Worm (Caenorhabditis elegans) whole organism, L2 larva: ENCODE data around the gene Y54F10AR.2.

Source experiments
- C34F6.9 ChIP-seq: fragments of 150-350 bp; optimal IDR thresholded peaks from 2 replicates; lab custom pipeline; 2014; ENCODE audit warnings: missing biosample characterization, missing genetic modification characterization
- F13H6.1 ChIP-seq: sonication (generic microtip); optimal IDR thresholded peaks from 2 replicates; lab custom pipeline; 2016; ENCODE audit warnings: missing genetic modification characterization, missing compliant biosample characterization
- R02D3.7 ChIP-seq: fragments of 150-350 bp; optimal IDR thresholded peaks from 2 replicates; lab custom pipeline; 2014; ENCODE audit warnings: missing biosample characterization, missing genetic modification characterization
- ZK546.5 ChIP-seq: sonication (generic microtip); optimal IDR thresholded peaks from 2 replicates; lab custom pipeline; 2017; ENCODE audit warnings: missing biosample characterization, missing genetic modification characterization
- alr-1 ChIP-seq: fragments of 150-350 bp; optimal IDR thresholded peaks from 2 replicates; lab custom pipeline; 2014; ENCODE audit warnings: missing biosample characterization, missing genetic modification characterization
- aly-2 ChIP-seq: fragments of 150-350 bp; optimal IDR thresholded peaks from 2 replicates; lab custom pipeline; 2014; ENCODE audit warnings: missing biosample characterization, missing genetic modification characterization
- ama-1 ChIP-seq: fragments of 150-350 bp; optimal IDR thresholded peaks from 2 replicates; lab custom pipeline; 2018; ENCODE audit warnings: inconsistent platforms
- blmp-1 ChIP-seq: sonication (generic microtip); optimal IDR thresholded peaks from 2 replicates; lab custom pipeline; 2017; ENCODE audit warnings: missing genetic modification characterization, mild to moderate bottlenecking, missing compliant biosample characterization, antibody characterized with exemption, moderate library complexity; ENCODE audit not compliant: insufficient read depth
- ceh-16 ChIP-seq: fragments of 150-350 bp; optimal IDR thresholded peaks from 2 replicates; lab custom pipeline; 2014; ENCODE audit warnings: missing biosample characterization, missing genetic modification characterization
- ceh-82 ChIP-seq: fragments of 150-350 bp; optimal IDR thresholded peaks from 2 replicates; lab custom pipeline; 2014; ENCODE audit warnings: missing biosample characterization, missing genetic modification characterization
- crh-2 ChIP-seq: sonication (generic microtip); optimal IDR thresholded peaks from 2 replicates; lab custom pipeline; 2017; ENCODE audit warnings: missing biosample characterization, missing genetic modification characterization
- dmd-4 ChIP-seq: sonication (generic microtip); optimal IDR thresholded peaks from 2 replicates; lab custom pipeline; 2017; ENCODE audit warnings: missing biosample characterization, missing genetic modification characterization
- egl-27 ChIP-seq: sonication (generic microtip); optimal IDR thresholded peaks from 3 replicates; lab custom pipeline; 2017; ENCODE audit warnings: missing biosample characterization, missing genetic modification reagents, missing genetic modification characterization
- elt-1 ChIP-seq: fragments of 150-350 bp; optimal IDR thresholded peaks from 2 replicates; lab custom pipeline; 2014; ENCODE audit warnings: missing biosample characterization, missing genetic modification characterization
- elt-3 ChIP-seq: sonication (generic microtip); optimal IDR thresholded peaks from 2 replicates; lab custom pipeline; 2017; ENCODE audit warnings: missing biosample characterization, missing genetic modification characterization
- fos-1 ChIP-seq: fragments of 150-350 bp; optimal IDR thresholded peaks from 2 replicates; lab custom pipeline; 2014; ENCODE audit warnings: missing biosample characterization, missing genetic modification characterization
- gmeb-1 ChIP-seq: fragments of 150-350 bp; optimal IDR thresholded peaks from 2 replicates; lab custom pipeline; 2014; ENCODE audit warnings: missing biosample characterization, missing genetic modification characterization
- lin-11 ChIP-seq: fragments of 150-350 bp; sonication (generic microtip); optimal IDR thresholded peaks from 2 replicates; lab custom pipeline; 2014; ENCODE audit warnings: missing biosample characterization, missing genetic modification characterization, inconsistent platforms, mixed read lengths
- lin-13 ChIP-seq: fragments of 150-350 bp; optimal IDR thresholded peaks from 2 replicates; lab custom pipeline; 2014; ENCODE audit warnings: missing biosample characterization, missing genetic modification reagents, missing genetic modification characterization
- lin-39 ChIP-seq: fragments of 150-350 bp; optimal IDR thresholded peaks from 2 replicates; lab custom pipeline; 2014; ENCODE audit warnings: missing biosample characterization, missing genetic modification reagents, missing genetic modification characterization
- lsy-2 ChIP-seq, 2 experiments: fragments of 150-350 bp in 1 of 2; sonication (generic microtip) in 1 of 2; optimal IDR thresholded peaks; 2 replicates each; lab custom pipeline; 2014 to 2017; ENCODE audit warnings: missing biosample characterization in 2 of 2, missing genetic modification characterization in 2 of 2
- mab-5 ChIP-seq: fragments of 150-350 bp; optimal IDR thresholded peaks from 2 replicates; lab custom pipeline; 2014; ENCODE audit warnings: missing biosample characterization, missing genetic modification characterization
- mbf-1 ChIP-seq: sonication (generic microtip); optimal IDR thresholded peaks from 2 replicates; lab custom pipeline; 2017; ENCODE audit warnings: missing biosample characterization, missing genetic modification characterization
- mdl-1 ChIP-seq, 2 experiments: fragments of 150-350 bp in 1 of 2; sonication (generic microtip) in 1 of 2; optimal IDR thresholded peaks; 2 replicates each; lab custom pipeline; 2017; ENCODE audit warnings: missing biosample characterization in 2 of 2, missing genetic modification characterization in 2 of 2
- nhr-10 ChIP-seq: sonication (generic microtip); optimal IDR thresholded peaks from 2 replicates; lab custom pipeline; 2017; ENCODE audit warnings: missing biosample characterization, missing genetic modification characterization
- nhr-11 ChIP-seq: fragments of 150-350 bp; optimal IDR thresholded peaks from 2 replicates; lab custom pipeline; 2014; ENCODE audit warnings: missing biosample characterization, missing genetic modification characterization
- nhr-12 ChIP-seq: fragments of 150-350 bp; optimal IDR thresholded peaks from 2 replicates; lab custom pipeline; 2014; ENCODE audit warnings: missing biosample characterization, missing genetic modification characterization
- nhr-129 ChIP-seq: fragments of 150-350 bp; optimal IDR thresholded peaks from 2 replicates; lab custom pipeline; 2014; ENCODE audit warnings: missing biosample characterization, missing genetic modification characterization
- nhr-21 ChIP-seq: fragments of 150-350 bp; optimal IDR thresholded peaks from 2 replicates; lab custom pipeline; 2014; ENCODE audit warnings: missing biosample characterization, missing genetic modification characterization
- nhr-23 ChIP-seq: fragments of 150-350 bp; optimal IDR thresholded peaks from 2 replicates; lab custom pipeline; 2014; ENCODE audit warnings: missing biosample characterization, missing genetic modification reagents, missing genetic modification characterization
- nhr-237 ChIP-seq: fragments of 150-350 bp; optimal IDR thresholded peaks from 2 replicates; lab custom pipeline; 2014; ENCODE audit warnings: missing biosample characterization, missing genetic modification characterization
- nhr-25 ChIP-seq: fragments of 150-350 bp; sonication (generic microtip); optimal IDR thresholded peaks from 3 replicates; lab custom pipeline; 2014; ENCODE audit warnings: missing biosample characterization, missing genetic modification characterization
- nhr-6 ChIP-seq: fragments of 150-350 bp; optimal IDR thresholded peaks from 2 replicates; lab custom pipeline; 2014; ENCODE audit warnings: missing biosample characterization, missing genetic modification characterization
- nhr-77 ChIP-seq: fragments of 150-350 bp; optimal IDR thresholded peaks from 2 replicates; lab custom pipeline; 2014; ENCODE audit warnings: missing biosample characterization, missing genetic modification characterization
- peb-1 ChIP-seq: fragments of 150-350 bp; optimal IDR thresholded peaks from 2 replicates; lab custom pipeline; 2014; ENCODE audit warnings: missing biosample characterization, missing genetic modification characterization
- sem-4 ChIP-seq: fragments of 150-350 bp; optimal IDR thresholded peaks from 2 replicates; lab custom pipeline; 2014; ENCODE audit warnings: missing biosample characterization, missing genetic modification reagents, missing genetic modification characterization
- skn-1 ChIP-seq: sonication (generic microtip); optimal IDR thresholded peaks from 2 replicates; lab custom pipeline; 2017; ENCODE audit warnings: missing biosample characterization, missing genetic modification characterization
- sma-3 ChIP-seq: sonication (generic microtip); optimal IDR thresholded peaks from 2 replicates; lab custom pipeline; 2016; ENCODE audit warnings: missing genetic modification reagents, missing genetic modification characterization, missing compliant biosample characterization
- sma-9 ChIP-seq, 2 experiments: fragments of 150-350 bp in 1 of 2; sonication (generic microtip) in 1 of 2; optimal IDR thresholded peaks; 2 replicates each; lab custom pipeline; 2014 to 2016; ENCODE audit warnings: missing genetic modification characterization in 2 of 2, mild to moderate bottlenecking in 1 of 2, missing biosample characterization in 1 of 2, missing compliant biosample characterization in 1 of 2, missing genetic modification reagents in 1 of 2, moderate library complexity in 1 of 2
- snpc-4 ChIP-seq: fragments of 150-350 bp; optimal IDR thresholded peaks from 2 replicates; lab custom pipeline; 2014; ENCODE audit warnings: missing biosample characterization, missing genetic modification characterization
- unc-39 ChIP-seq: fragments of 150-350 bp; optimal IDR thresholded peaks from 2 replicates; lab custom pipeline; 2014; ENCODE audit warnings: missing biosample characterization, missing genetic modification characterization
- unc-62 ChIP-seq: fragments of 150-350 bp; optimal IDR thresholded peaks from 2 replicates; lab custom pipeline; 2014; ENCODE audit warnings: missing biosample characterization, missing genetic modification reagents, missing genetic modification characterization
- zag-1 ChIP-seq: fragments of 150-350 bp; optimal IDR thresholded peaks from 2 replicates; lab custom pipeline; 2014; ENCODE audit warnings: missing biosample characterization, missing genetic modification characterization
- ztf-1 ChIP-seq: fragments of 200-800 bp; sonication (Bioruptor generic); conservative IDR thresholded peaks from 2 replicates; pipeline ENCODE4 v1.3.6; 2022; ENCODE audit warnings: missing genetic modification characterization, missing compliant biosample characterization
- ztf-11 ChIP-seq: sonication (generic microtip); optimal IDR thresholded peaks from 2 replicates; lab custom pipeline; 2017; ENCODE audit warnings: missing biosample characterization, missing genetic modification characterization
- ztf-4 ChIP-seq: fragments of 150-350 bp; optimal IDR thresholded peaks from 2 replicates; lab custom pipeline; 2014; ENCODE audit warnings: missing biosample characterization, missing genetic modification characterization

Gene Y54F10AR.2

DNA sequence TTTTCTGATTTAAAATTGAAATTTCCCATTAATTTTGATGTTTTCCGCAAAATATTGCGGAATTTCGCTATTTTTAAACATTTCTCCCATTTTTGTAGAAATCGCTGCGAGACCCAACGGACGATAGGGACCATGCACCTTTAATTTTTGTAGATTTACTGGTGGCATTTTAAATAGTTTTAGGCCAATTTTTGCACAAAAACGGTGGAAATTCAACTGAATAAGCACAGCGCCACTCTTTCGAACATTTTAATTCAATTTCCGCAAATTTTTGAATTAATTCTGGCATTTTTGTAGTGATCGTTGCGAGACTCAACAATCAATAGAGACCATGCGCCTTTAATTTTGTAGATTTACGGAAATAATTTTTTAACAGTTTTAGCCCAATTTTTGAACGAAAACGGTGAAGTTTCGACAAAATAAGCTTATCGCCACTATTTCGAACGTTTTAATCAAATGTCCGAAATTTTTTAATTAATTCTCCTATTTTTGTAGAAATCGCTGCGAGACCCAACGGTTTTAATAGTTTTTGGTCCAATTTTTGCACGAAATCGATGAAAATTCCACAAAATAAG is 27.2 kb upstream of the Y54F10AR.2 start:
- no peak for TF ChIP-seq mdl-1 (tag; optimal IDR thresholded peaks at IDR 0.05; lab: Kevin White, UChicago)
- no peak for TF ChIP-seq sma-3
- TF ChIP-seq mab-5 (tag; lab: Kevin White, UChicago): no peak
- TF ChIP-seq nhr-237 (tag; lab: Kevin White, UChicago): no peak
- no peak for TF ChIP-seq nhr-6 (tag; lab: Kevin White, UChicago)
- TF ChIP-seq nhr-23: no peak
- no peak for TF ChIP-seq ceh-82

DNA sequence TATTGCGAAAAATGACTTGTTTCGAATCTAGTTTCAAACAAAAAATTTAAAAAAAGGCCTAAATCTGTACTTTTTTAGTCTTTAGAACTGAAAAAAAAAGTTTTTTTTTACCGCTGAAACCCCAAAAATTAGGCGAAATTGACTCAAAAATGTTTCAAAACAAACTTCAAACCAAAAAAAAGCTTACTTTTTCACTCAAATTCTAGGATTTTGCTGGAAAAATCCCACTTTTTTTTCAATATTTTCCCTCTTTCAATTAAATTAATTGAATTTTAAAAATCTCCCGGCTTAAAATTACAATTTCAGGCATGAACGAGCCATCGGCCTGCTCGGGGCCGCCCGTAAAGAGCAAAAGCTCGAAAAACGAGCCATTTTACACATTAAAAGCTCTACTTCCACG is 26.4 kb upstream of the Y54F10AR.2 start, which contains the start of gene mdt-19:
Gene mdt-19 (plus strand): TSS at position 301 of the 400 bp plus-strand sequence.
- TF ChIP-seq ama-1 (lab: Kevin White, UChicago) (no peak), unc-39 (tag; lab: Kevin White, UChicago) (no peak), mbf-1 (no peak), ceh-16 (tag; lab: Kevin White, UChicago) (no peak), zag-1 (tag; lab: Kevin White, UChicago) (no peak), nhr-77 (tag; lab: Kevin White, UChicago) (no peak), aly-2 (no peak), nhr-11 (tag; lab: Kevin White, UChicago) (no peak), nhr-10 (tag; lab: Kevin White, UChicago) (no peak), skn-1 (tag; lab: Kevin White, UChicago) (no peak), elt-1 (tag; lab: Kevin White, UChicago) (no peak), ZK546.5 (tag; lab: Kevin White, UChicago) (no peak), R02D3.7 (tag; lab: Kevin White, UChicago) (no peak), gmeb-1 (tag; lab: Kevin White, UChicago) (no peak), mab-5 (tag; lab: Kevin White, UChicago) (no peak), mdl-1 (tag; optimal IDR thresholded peaks at IDR 0.05; lab: Kevin White, UChicago) (no peak)

DNA sequence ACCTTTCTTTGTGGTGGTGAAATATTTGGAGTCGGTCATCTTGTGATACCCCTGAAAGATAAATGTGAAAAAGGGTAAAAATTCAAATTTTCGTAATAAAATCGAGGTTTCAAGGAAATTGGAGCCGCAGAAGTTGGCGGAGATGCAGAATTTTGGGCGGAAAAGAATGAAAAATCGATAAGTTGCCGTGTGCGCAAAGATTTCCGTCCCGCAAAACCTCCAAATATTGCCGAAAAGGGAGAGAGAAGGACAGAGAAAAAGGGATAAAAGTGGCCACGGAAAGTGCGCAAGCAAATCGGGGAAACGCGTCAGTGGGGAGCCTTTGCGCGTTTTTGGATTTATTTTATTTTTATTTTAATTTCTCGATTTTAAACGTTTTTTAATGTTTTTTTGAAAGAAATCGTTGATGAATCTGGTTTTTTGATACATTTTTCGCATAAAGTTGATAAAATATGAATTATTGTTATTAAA is 25.7 kb upstream of the Y54F10AR.2 start, which contains the start of gene apb-1:
Gene apb-1 (minus strand): TSS at position 51 of the 471 bp plus-strand sequence.
- TF ChIP-seq nhr-12 (tag; lab: Kevin White, UChicago): no peak
- TF ChIP-seq R02D3.7 (tag; lab: Kevin White, UChicago): peak; percentile 76
- TF ChIP-seq peb-1 (tag; lab: Kevin White, UChicago): no peak
- no peak for TF ChIP-seq alr-1
- no peak for TF ChIP-seq nhr-11 (tag; lab: Kevin White, UChicago)
- TF ChIP-seq lin-39 (tag; lab: Kevin White, UChicago): no peak
- TF ChIP-seq mab-5 (tag; lab: Kevin White, UChicago): peak; percentile 95
- no peak for TF ChIP-seq unc-39 (tag; lab: Kevin White, UChicago)
- peak; percentile 19 for TF ChIP-seq ama-1 (lab: Kevin White, UChicago)
- TF ChIP-seq crh-2 (tag; lab: Kevin White, UChicago): peak; percentile 94
- peak; percentile 93 for TF ChIP-seq lin-13 (GFP tag; lab: Kevin White, UChicago)
- TF ChIP-seq C34F6.9 (tag; lab: Kevin White, UChicago): peak; percentile 98
- TF ChIP-seq lin-11 (tag; lab: Kevin White, UChicago): peak; percentile 94
- peak; percentile 86 for TF ChIP-seq nhr-25 (tag; lab: Kevin White, UChicago)
- TF ChIP-seq sma-3: peak; percentile 93
- TF ChIP-seq dmd-4 (tag; lab: Kevin White, UChicago): peak; percentile 68
- peak; percentile 36 for TF ChIP-seq unc-62 (GFP tag; lab: Kevin White, UChicago)
- TF ChIP-seq sma-9 (GFP tag; optimal IDR thresholded peaks at IDR 0.05; lab: Kevin White, UChicago): no peak
- no peak for TF ChIP-seq sma-9 (tag; optimal IDR thresholded peaks at IDR 0.05; lab: Kevin White, UChicago)
- TF ChIP-seq mdl-1 (tag; optimal IDR thresholded peaks at IDR 0.05; lab: Kevin White, UChicago): peak in 1 of 2 experiments; percentile 69
- TF ChIP-seq ceh-82: peak; percentile 15
- TF ChIP-seq aly-2: peak; percentile 76
- peak; percentile 86 for TF ChIP-seq sem-4 (tag; lab: Kevin White, UChicago)
- TF ChIP-seq ztf-4 (tag; lab: Kevin White, UChicago): peak; percentile 80
- TF ChIP-seq ztf-1 (GFP tag; lab: Robert Waterston, UW): no peak
- peak; percentile 78 for TF ChIP-seq nhr-77 (tag; lab: Kevin White, UChicago)
- TF ChIP-seq zag-1 (tag; lab: Kevin White, UChicago): peak; percentile 88
- peak; percentile 23 for TF ChIP-seq mbf-1
- TF ChIP-seq ceh-16 (tag; lab: Kevin White, UChicago): peak; percentile 33
- peak; percentile 92 for TF ChIP-seq egl-27 (tag; lab: Kevin White, UChicago)
- TF ChIP-seq F13H6.1: peak; percentile 91
- peak; percentile 92 to 96 for TF ChIP-seq lsy-2 (tag; optimal IDR thresholded peaks at IDR 0.05; lab: Kevin White, UChicago)
- TF ChIP-seq elt-3: no peak
- TF ChIP-seq nhr-129: peak; percentile 78
- peak; percentile 48 for TF ChIP-seq nhr-237 (tag; lab: Kevin White, UChicago)
- peak; percentile 68 for TF ChIP-seq blmp-1 (tag; lab: Kevin White, UChicago)
- peak; percentile 80 for TF ChIP-seq fos-1 (tag; lab: Kevin White, UChicago)
- no peak for TF ChIP-seq nhr-23
- TF ChIP-seq elt-1 (tag; lab: Kevin White, UChicago): no peak
- TF ChIP-seq ztf-11: peak; percentile 22
- no peak for TF ChIP-seq skn-1 (tag; lab: Kevin White, UChicago)
- peak; percentile 61 for TF ChIP-seq snpc-4 (tag; lab: Kevin White, UChicago)
- peak; percentile 92 for TF ChIP-seq nhr-21 (tag; lab: Kevin White, UChicago)
- TF ChIP-seq gmeb-1 (tag; lab: Kevin White, UChicago): peak; percentile 91
- TF ChIP-seq ZK546.5 (tag; lab: Kevin White, UChicago): peak; percentile 40
